Fruit fly (Drosophila melanogaster): ENCODE data around the gene Elys.
A peak's percentile ranks its signal among the peaks of the same experiment; 100 is the strongest.

The Elys gene

dm6 chrX:19704083-19704482 lies 52.0 kb downstream of the Elys start, which contains the start of the genes CG14230 and CG14232 (continued):
- peak; percentile 30; the same call in 1 of the 2 replicates for TF ChIP-seq hbn (GFP tag; IDR thresholded peaks at IDR 0.05; ENCODE audit: partially characterized antibody)
- no peak for TF ChIP-seq repo (GFP tag; optimal IDR thresholded peaks at IDR 0.05)
- TF ChIP-seq BEAF-32 (GFP tag; optimal IDR thresholded peaks at IDR 0.05) = peak; percentile 42
- TF ChIP-seq Max (GFP tag; optimal IDR thresholded peaks at IDR 0.05) = peak; percentile 37
- 0 out of 3 replicates have a peak, but pooled peaks have one; percentile 39 for TF ChIP-seq knrl (GFP tag; IDR thresholded peaks at IDR 0.05; ENCODE audit: partially characterized antibody)
- TF ChIP-seq CG15479 (GFP tag; optimal IDR thresholded peaks at IDR 0.05) = no peak
- peak; percentile 71 for TF ChIP-seq CG1603 (tag; optimal IDR thresholded peaks at IDR 0.05)
- TF ChIP-seq sima (GFP tag; optimal IDR thresholded peaks at IDR 0.05) = no peak
- no peak for TF ChIP-seq Nf-YB (GFP tag; optimal IDR thresholded peaks at IDR 0.05)
- no peak for TF ChIP-seq Trl (optimal IDR thresholded peaks at IDR 0.05)
- TF ChIP-seq Trl (GFP tag; optimal IDR thresholded peaks at IDR 0.05) = no peak
- TF ChIP-seq PHDP (tag; optimal IDR thresholded peaks at IDR 0.05) = peak; percentile 5
- TF ChIP-seq CG13287 (GFP tag; IDR thresholded peaks at IDR 0.05; ENCODE audit: partially characterized antibody) = peak; percentile 69
- TF ChIP-seq Six4 (GFP tag; optimal IDR thresholded peaks at IDR 0.05) = no peak
- peak; percentile 1 for TF ChIP-seq CG8290 (GFP tag; optimal IDR thresholded peaks at IDR 0.05)
- no peak for TF ChIP-seq CG8290 (tag; optimal IDR thresholded peaks at IDR 0.05)
- no peak for TF ChIP-seq fd102C (GFP tag; optimal IDR thresholded peaks at IDR 0.05)
- TF ChIP-seq Dref (GFP tag; IDR thresholded peaks at IDR 0.05) = no peak
- TF ChIP-seq row (GFP tag; IDR thresholded peaks at IDR 0.05) = 0 out of 3 replicates have a peak, but pooled peaks have one; percentile 21
- peak; percentile 90 for TF ChIP-seq CG10267 (tag; optimal IDR thresholded peaks at IDR 0.05)
- TF ChIP-seq Lhr (GFP tag; optimal IDR thresholded peaks at IDR 0.05) = peak; percentile 2
- no peak for TF ChIP-seq Usf (GFP tag; optimal IDR thresholded peaks at IDR 0.05)
- peak; percentile 17 for TF ChIP-seq Tbp (GFP tag; optimal IDR thresholded peaks at IDR 0.05)
- peak; percentile 24 for TF ChIP-seq phol (tag; optimal IDR thresholded peaks at IDR 0.05)
- no peak for TF ChIP-seq otp (GFP tag; IDR thresholded peaks at IDR 0.05)
- peak; percentile 87 for TF ChIP-seq YL-1 (GFP tag; optimal IDR thresholded peaks at IDR 0.05)
- TF ChIP-seq CG2116 (GFP tag; optimal IDR thresholded peaks at IDR 0.05) = peak; percentile 56
- TF ChIP-seq CG2120 (GFP tag; optimal IDR thresholded peaks at IDR 0.05) = peak; percentile 42
- TF ChIP-seq CG12659 (GFP tag; optimal IDR thresholded peaks at IDR 0.05) = peak; percentile 51
- TF ChIP-seq tx (GFP tag; optimal IDR thresholded peaks at IDR 0.05) = no peak
- peak; percentile 88 for TF ChIP-seq MBD-R2 (GFP tag; IDR thresholded peaks at IDR 0.05)
- TF ChIP-seq trem (tag; optimal IDR thresholded peaks at IDR 0.05) = peak; percentile 47
- no peak for TF ChIP-seq TFAM (GFP tag; optimal IDR thresholded peaks at IDR 0.05)
- no peak for TF ChIP-seq CG9932 (GFP tag; IDR thresholded peaks at IDR 0.05)
- TF ChIP-seq CG8765 (GFP tag; IDR thresholded peaks at IDR 0.05) = 0 out of 2 replicates have a peak, but pooled peaks have one; percentile 17
- TF ChIP-seq Abd-B (GFP tag; optimal IDR thresholded peaks at IDR 0.05) = peak; percentile 61
- peak; percentile 86 for TF ChIP-seq Med (GFP tag)
- peak; percentile 8 for TF ChIP-seq gro (GFP tag; optimal IDR thresholded peaks at IDR 0.05)
- no peak for TF ChIP-seq hkb (optimal IDR thresholded peaks at IDR 0.05)
- TF ChIP-seq hkb (GFP tag; IDR thresholded peaks at IDR 0.05) = no peak
- TF ChIP-seq pzg (GFP tag; optimal IDR thresholded peaks at IDR 0.05) = peak; percentile 70
- TF ChIP-seq zfh1 (GFP tag; IDR thresholded peaks at IDR 0.05) = no peak
- TF ChIP-seq CG33213 (GFP tag; optimal IDR thresholded peaks at IDR 0.05) = peak; percentile 16
- TF ChIP-seq CG18764 (GFP tag; optimal IDR thresholded peaks at IDR 0.05) = peak; percentile 21
- TF ChIP-seq Antp (GFP tag; optimal IDR thresholded peaks at IDR 0.05) = no peak
- no peak for TF ChIP-seq CG15269 (tag; optimal IDR thresholded peaks at IDR 0.05)
- peak; percentile 84 for TF ChIP-seq dm (GFP tag; optimal IDR thresholded peaks at IDR 0.05)
- TF ChIP-seq gsb (GFP tag; IDR thresholded peaks at IDR 0.05) = no peak
- no peak for TF ChIP-seq CG16813 (GFP tag; IDR thresholded peaks at IDR 0.05; ENCODE audit: partially characterized antibody)
- TF ChIP-seq CG34224 (GFP tag; IDR thresholded peaks at IDR 0.05; ENCODE audit: partially characterized antibody) = peak; percentile 56; the same call in 2 of the 3 replicates
- TF ChIP-seq gfzf (GFP tag; optimal IDR thresholded peaks at IDR 0.05) = peak; percentile 87
- TF ChIP-seq CG1024 (GFP tag; IDR thresholded peaks at IDR 0.05) = no peak

Data from whole organism, embryonic.